Fruit fly (Drosophila melanogaster) whole organism, wandering third instar larva: ENCODE data around the gene GatB.

Experiments
- CrebA ChIP-seq: fragments of 200-800 bp; sonication (Bioruptor generic); optimal IDR thresholded peaks from 2 replicates; lab custom pipeline; 2016; ENCODE audit warnings: missing biosample characterization, mild to moderate bottlenecking, missing genetic modification characterization, borderline replicate concordance
- br ChIP-seq: fragments of 200-800 bp; sonication (Bioruptor generic); optimal IDR thresholded peaks from 2 replicates; lab custom pipeline; 2016; ENCODE audit warnings: missing biosample characterization, missing genetic modification characterization
- dl ChIP-seq, 2 experiments: fragments of 175-275, 200-275 bp in 1 of 2; fragments of 200-275 bp in 1 of 2; sonication (Bioruptor generic); optimal IDR thresholded peaks; lab custom pipeline; 2018; ENCODE audit warnings: mild to moderate bottlenecking in 2 of 2, missing biosample characterization in 2 of 2, missing genetic modification characterization in 2 of 2, moderate library complexity in 2 of 2; ENCODE audit not compliant: partially characterized antibody in 2 of 2, insufficient read depth in 1 of 2
- dmrt93B ChIP-seq: fragments of 200-800 bp; sonication (Bioruptor generic); optimal IDR thresholded peaks from 2 replicates; lab custom pipeline; 2018; ENCODE audit warnings: missing biosample characterization, mild to moderate bottlenecking, missing genetic modification characterization
- dsf ChIP-seq: sonication (Bioruptor generic); optimal IDR thresholded peaks from 2 replicates; lab custom pipeline; 2016; ENCODE audit warnings: missing biosample characterization, missing genetic modification characterization, borderline replicate concordance
- usp ChIP-seq: fragments of >200 bp; optimal IDR thresholded peaks from 2 replicates; lab custom pipeline; 2017; ENCODE audit warnings: missing biosample characterization, missing genetic modification characterization
- woc ChIP-seq: sonication (Bioruptor generic); optimal IDR thresholded peaks from 2 replicates; lab custom pipeline; 2016; ENCODE audit warnings: missing biosample characterization, mild to moderate bottlenecking, missing genetic modification characterization

DNA sequence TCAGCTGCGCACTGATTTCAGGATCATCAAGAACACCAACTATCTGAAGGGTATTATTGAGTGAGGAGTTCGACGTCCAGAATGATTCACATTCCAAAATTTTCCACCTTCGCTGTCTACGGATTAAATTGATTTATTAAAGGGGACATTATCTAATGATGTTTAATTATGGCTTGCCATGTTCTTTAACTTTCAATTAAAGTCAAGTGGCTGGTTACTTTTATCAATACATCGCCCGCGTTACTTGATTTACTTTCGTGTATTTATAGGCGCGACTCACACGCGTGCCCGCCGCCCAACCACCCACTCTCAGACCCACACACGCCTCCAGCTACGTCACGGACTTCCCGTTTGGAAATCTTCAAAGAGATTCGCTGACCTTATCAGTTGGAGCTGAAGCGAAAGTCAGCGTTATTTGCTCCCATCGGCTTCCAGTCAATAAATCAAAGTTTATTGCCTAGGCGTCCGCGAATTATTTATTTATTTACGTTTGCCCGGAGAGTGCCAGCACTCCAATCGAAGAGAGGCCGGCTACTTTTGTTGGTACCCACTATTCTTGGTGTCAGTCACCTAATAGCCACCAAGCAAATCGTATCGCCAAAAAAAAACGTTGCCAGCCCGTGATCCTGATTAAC, 7.4 kb upstream of the GatB start, which contains the start of gene Npc2f:
- no peak for TF ChIP-seq br (GFP tag; lab: Kevin White, UChicago)
- TF ChIP-seq CrebA (GFP tag; lab: Kevin White, UChicago), result no peak
- TF ChIP-seq dsf, result no peak
- TF ChIP-seq dl (GFP tag; optimal IDR thresholded peaks at IDR 0.05; lab: Kevin White, UChicago; ENCODE audit: insufficient read depth in 1 of 2, partially characterized antibody in 2 of 2), result no peak
- no peak for TF ChIP-seq dmrt93B
- TF ChIP-seq usp (GFP tag; lab: Kevin White, UChicago), result no peak
- TF ChIP-seq woc, result no peak
